Worm (Caenorhabditis elegans) whole organism, late embryonic: ENCODE results near the gene F35C5.3.
A peak's percentile ranks its signal among the peaks of the same experiment; 100 is the strongest.

ENCODE experiments used
- ceh-18 ChIP-seq: sonication (generic microtip); optimal IDR thresholded peaks from 2 replicates; lab custom pipeline; 2016; ENCODE audit warnings: missing genetic modification characterization, missing compliant biosample characterization
- ceh-24 ChIP-seq: sonication (generic microtip); optimal IDR thresholded peaks from 2 replicates; lab custom pipeline; 2016; ENCODE audit warnings: mild to moderate bottlenecking, missing genetic modification characterization, missing compliant biosample characterization
- dmd-4 ChIP-seq: sonication (generic microtip); optimal IDR thresholded peaks from 2 replicates; lab custom pipeline; 2016; ENCODE audit warnings: borderline replicate concordance, missing genetic modification characterization, missing compliant biosample characterization
- elt-2 ChIP-seq: sonication (generic microtip); optimal IDR thresholded peaks from 2 replicates; lab custom pipeline; 2016; ENCODE audit warnings: missing genetic modification reagents, missing genetic modification characterization, missing compliant biosample characterization
- gmeb-2 ChIP-seq: sonication (generic microtip); optimal IDR thresholded peaks from 2 replicates; lab custom pipeline; 2016; ENCODE audit warnings: missing genetic modification characterization, inconsistent platforms, missing compliant biosample characterization
- hlh-13 ChIP-seq: fragments of 200-800 bp; sonication (Bioruptor generic); optimal IDR thresholded peaks from 2 replicates; lab custom pipeline; 2018; ENCODE audit warnings: mild to moderate bottlenecking, missing genetic modification characterization, missing compliant biosample characterization
- hlh-15 ChIP-seq: sonication (generic microtip); optimal IDR thresholded peaks from 2 replicates; lab custom pipeline; 2016; ENCODE audit warnings: missing genetic modification characterization, missing compliant biosample characterization
- pat-9 ChIP-seq: fragments of 200-800 bp; sonication (Bioruptor generic); optimal IDR thresholded peaks from 2 replicates; lab custom pipeline; 2018; ENCODE audit warnings: mild to moderate bottlenecking, missing genetic modification characterization, moderate library complexity, missing compliant biosample characterization
- tbx-2 ChIP-seq: sonication (generic microtip); optimal IDR thresholded peaks from 2 replicates; lab custom pipeline; 2016; ENCODE audit warnings: missing genetic modification characterization, missing compliant biosample characterization
- unc-42 ChIP-seq: sonication (generic microtip); optimal IDR thresholded peaks from 2 replicates; lab custom pipeline; 2016; ENCODE audit warnings: missing genotype, missing genetic modification characterization, missing compliant biosample characterization

The F35C5.3 gene

ce11 chrII:12931456-12931923 is 42.9 kb downstream of the F35C5.3 start, which contains the start of gene dct-18:
Gene dct-18, plus strand, starts transcription at chrII:12931873.
- peak; percentile 94 for TF ChIP-seq elt-2 (tag; lab: Kevin White, UChicago)
- TF ChIP-seq hlh-13 (GFP tag; lab: Kevin White, UChicago) = no peak

ce11 chrII:12935259-12935658 is 46.7 kb downstream of the F35C5.3 start, which contains the start of gene lips-9:
Gene lips-9, minus strand, starts transcription at chrII:12935359.
- TF ChIP-seq ceh-18 (tag; lab: Kevin White, UChicago) (no peak), dmd-4 (no peak), pat-9 (no peak), ceh-24 (no peak)

DNA sequence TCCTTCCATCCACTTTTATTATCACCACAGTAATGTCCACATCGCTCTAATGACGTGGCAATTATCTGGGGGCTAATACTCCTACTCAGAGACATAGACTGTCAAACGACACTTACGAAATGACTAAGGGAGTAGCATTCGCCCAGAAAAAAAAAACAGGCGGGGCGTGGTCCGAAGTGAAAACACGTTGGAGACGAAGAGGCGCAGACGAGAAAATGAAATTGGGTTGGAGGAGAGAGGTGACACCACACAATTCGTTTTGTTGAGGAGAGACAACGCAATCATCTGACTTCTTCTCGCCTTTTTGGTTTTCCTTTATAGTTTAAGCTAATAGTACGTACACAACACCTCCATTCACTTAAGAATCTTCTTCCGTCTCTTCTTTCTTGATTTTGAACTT is 50.6 kb downstream of the F35C5.3 start:
- TF ChIP-seq hlh-15 (tag; lab: Kevin White, UChicago) = no peak
- TF ChIP-seq gmeb-2 (tag; lab: Kevin White, UChicago) = no peak
- no peak for TF ChIP-seq dmd-4
- no peak for TF ChIP-seq tbx-2
- TF ChIP-seq unc-42 = peak; percentile 33
- TF ChIP-seq, all 69 proteins: peak for 1

DNA sequence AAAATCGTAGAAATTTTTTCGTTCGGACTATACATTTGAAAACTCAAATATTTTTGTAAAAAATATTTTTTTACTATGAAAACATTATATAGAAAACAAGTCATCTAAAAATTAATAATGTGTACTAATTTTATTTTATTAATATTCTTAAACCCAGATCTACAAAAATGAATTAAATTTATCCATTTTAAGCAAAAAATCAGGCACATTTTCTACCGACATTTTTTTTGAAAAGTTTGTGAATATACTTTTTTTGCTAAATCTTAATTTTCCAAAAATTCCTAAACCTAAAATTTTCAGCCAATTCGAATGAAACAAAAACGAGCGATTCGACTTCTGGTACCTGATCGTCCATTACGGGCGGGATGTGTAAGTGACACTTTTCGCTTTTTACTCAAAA is 51.2 kb downstream of the F35C5.3 start, which contains the start of gene arrd-10:
TSS of gene arrd-10 (plus strand) at position 301 of the 400 bp plus-strand sequence.
- no peak for TF ChIP-seq unc-42
